Fruit fly (Drosophila melanogaster) whole organism, larva: ENCODE data around the gene Qsox2.

Experiments
- noc ChIP-seq: fragments of 200-800 bp; sonication (Bioruptor generic); optimal IDR thresholded peaks from 3 replicates; lab custom pipeline; 2019; ENCODE audit warnings: missing biosample characterization, mild to moderate bottlenecking, missing genetic modification characterization, moderate library complexity

The Qsox2 gene

DNA sequence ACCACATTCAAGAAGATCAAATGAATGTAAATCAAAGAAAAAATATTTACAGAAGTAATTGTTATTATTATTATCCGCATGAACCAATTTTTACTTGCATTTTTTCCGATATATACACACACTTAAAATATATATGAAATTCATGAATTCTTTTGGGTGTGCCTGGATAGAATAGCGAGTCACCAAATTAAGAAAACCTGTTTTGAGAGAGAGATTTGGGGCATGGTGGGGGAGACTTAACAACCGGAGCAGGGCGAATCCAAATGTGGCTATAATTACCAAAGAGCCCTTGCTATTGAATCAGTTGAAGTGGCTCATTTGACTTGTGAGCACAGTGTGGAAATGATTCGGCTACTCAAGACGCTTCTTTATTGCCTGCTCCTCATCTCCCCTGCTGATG is at the start of gene Qsox2:
Gene Qsox2, plus strand, starts transcription at position 301 of the 400 bp plus-strand sequence.
- no peak for TF ChIP-seq noc (tag; lab: Kevin White, UChicago)

DNA sequence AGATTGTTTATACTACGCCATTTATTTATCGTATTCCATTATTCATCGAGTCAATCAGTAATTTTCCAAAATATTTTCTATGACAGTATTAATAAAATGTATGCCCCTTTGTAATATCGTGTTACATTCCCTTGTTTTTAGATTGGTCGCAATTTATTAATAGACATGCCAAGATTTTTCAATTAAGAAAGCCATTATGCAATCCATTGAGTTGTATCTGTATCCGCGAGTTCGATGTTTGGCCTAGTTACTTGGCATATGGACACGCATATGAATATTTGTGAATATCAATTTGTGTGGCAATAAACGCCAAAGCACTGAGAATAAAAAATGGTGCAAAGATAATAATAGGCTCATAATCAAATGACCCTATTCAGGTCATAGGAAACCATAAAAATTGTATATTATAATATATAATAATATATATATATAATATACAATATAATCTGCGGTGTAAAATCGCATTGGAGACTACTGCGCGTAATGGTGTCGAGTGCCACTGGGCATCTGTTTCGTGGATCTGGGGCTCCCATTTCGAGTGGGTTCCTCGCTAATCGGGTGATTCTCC is 49.6 kb upstream of the Qsox2 start:
- no peak for TF ChIP-seq noc (tag; lab: Kevin White, UChicago)

DNA sequence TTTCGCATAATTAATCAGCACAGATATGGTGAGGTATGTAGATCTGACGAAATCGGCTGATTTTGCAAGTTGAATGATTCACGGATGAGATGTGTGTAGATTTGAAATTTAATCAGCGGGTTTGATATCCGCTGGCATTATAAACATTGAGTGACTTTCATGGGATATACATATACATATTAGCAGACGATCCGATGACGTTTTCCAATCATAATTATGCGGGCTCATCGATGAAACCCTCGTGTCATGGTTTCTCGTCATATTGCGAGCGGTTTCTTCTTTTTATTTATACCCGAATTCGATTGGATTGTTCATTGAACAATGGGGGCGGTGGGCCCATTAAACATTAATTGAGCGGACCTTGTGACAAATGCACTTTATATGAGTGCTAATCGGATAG is 49.1 kb upstream of the Qsox2 start:
- no peak for TF ChIP-seq noc (tag; lab: Kevin White, UChicago)

DNA sequence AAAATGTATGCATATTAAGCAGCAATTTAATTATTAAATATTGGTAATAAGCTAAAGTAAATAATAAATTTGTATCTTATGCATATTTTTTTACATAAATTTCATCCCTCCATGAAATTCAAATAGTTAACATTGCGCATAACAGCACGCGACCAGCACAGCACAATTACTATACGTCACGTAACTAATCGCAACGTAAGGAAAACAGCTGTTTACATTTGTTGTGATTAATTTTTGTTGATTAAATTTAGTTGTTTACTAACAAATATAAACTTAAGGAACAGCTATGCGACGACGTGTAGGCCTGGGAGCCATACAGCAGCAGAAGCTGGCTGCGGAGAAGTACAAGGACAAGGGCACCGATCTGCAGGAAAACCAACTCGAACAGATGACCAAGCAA is 48.6 kb upstream of the Qsox2 start, which contains the start of gene lsn:
Gene lsn, plus strand, starts transcription at position 177 of the 400 bp plus-strand sequence.
- TF ChIP-seq noc (tag; lab: Kevin White, UChicago) = no peak

DNA sequence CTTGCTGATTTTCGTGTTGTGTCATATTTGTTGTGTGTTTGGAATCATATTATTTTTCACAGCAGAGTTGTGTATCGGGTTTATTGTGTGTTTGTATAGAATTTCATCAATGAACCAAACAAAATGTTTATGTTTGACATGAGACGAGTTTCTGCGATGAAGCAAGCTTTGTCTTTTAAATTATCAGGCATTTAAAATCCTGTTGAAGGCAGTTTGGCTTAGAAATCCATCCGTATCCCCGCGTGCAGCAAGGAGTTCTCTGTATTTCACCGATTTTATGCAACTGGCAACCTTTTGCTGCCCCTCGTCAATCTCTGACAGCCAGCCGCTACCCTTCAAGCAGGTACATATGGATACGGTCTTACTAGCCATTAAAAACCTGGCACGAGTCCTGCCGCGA is 45.7 kb upstream of the Qsox2 start, which contains the start of the genes CG6569 and Cby:
Gene CG6569, minus strand, starts transcription at position 101 of the 400 bp plus-strand sequence.
Gene Cby, plus strand, starts transcription at position 185 of the 400 bp plus-strand sequence.
- no peak for TF ChIP-seq noc (tag; lab: Kevin White, UChicago)

DNA sequence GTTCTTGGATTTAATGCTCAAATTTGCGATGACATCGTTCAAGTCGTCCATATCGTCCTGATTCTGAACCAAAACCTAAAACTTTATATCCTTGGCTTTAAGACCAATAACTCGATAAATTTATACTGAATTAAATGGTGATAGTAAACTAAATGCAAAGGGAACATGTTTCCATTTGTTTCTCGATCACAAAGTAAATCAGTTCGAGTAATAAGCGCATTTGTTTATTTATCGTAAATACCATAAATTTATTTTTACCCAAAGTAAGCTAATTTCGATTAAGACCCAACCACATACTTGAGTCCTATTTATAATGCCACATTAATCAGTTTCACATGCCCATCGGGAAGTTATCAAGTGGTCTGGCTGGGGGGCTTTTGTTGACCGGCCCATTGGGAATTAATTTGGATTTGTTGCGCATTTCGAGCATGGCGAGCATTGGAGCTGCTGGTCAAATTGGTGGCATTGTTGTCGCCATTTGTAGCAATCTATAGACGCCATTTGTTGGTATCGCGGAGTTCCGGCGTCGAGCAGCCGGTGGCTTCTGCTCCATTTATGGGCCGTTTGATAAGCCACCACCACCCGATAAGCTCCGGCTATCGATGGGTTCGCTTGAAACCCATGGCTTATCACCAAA is 44.0 kb upstream of the Qsox2 start, which contains the start of gene CG31174:
Gene CG31174, minus strand, starts transcription at position 51 of the 637 bp plus-strand sequence.
- no peak for TF ChIP-seq noc (tag; lab: Kevin White, UChicago)

DNA sequence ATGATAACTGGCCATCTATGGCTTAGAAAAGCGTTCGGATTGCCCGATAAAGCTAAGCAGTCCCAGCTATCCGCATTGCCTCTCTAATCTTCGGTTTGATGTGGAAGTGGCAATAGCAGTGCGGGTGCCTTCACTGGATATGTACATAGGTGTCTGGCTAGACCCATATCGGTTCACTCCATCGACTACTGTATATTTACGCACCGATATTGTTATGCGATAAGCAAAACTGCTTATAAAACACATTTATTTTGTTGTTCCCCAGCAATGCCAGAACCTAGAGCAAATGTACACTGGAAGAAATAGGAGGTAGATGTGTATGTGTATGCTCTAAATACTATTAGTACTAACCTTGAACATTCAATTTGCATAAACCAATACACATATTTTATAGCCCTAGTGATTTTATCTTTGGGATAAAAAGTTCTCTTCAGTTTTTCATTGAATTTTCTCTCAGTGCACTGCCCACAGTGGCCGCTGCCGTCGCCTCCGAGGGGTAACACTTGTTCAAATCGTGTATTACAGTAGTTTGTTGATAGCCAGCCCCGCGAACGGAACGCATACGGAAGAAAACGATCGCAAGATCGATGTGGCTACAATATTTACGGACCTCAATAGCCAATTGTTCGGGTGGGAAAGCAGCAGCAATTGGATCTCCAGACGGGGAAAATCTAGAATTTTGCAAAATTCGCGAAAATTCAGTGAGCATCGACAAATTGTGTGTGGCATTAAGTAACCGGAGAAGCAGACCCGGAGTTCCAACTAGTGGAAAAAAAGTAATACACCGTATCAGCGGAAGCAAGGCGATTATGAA is 43.2 kb upstream of the Qsox2 start, which contains the start of gene CG31431:
Gene CG31431, plus strand, starts transcription at position 524 of the 814 bp plus-strand sequence.
- peak; percentile 99 for TF ChIP-seq noc (tag; lab: Kevin White, UChicago)

DNA sequence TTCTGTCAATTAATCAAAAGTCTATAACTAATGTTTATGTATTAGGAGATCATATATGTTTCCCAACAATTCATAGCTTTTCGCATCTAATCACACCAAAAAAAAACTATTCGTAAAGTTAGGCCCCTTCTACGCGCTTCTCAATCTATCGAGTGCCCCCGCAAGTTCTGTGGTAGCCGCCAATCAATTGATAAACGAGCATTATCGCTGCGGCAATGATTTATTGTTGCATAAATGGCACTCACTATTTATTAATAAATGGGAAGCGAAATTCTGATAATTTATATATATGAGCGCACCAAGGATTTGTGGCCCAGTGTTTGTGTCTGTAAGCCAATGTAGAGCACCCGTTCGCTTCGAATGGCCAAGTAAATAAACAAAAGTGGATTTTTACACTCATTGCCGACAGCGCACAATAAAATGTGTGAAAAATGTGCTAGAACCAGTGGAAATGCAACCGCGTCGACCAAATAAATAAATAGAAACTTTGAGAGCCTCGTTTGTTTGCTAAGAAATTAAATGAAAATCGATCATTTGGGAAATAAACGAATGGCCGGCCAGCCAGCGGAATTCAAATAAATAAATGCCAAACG is 42.1 kb upstream of the Qsox2 start:
- TF ChIP-seq noc (tag; lab: Kevin White, UChicago) = peak; percentile 13

DNA sequence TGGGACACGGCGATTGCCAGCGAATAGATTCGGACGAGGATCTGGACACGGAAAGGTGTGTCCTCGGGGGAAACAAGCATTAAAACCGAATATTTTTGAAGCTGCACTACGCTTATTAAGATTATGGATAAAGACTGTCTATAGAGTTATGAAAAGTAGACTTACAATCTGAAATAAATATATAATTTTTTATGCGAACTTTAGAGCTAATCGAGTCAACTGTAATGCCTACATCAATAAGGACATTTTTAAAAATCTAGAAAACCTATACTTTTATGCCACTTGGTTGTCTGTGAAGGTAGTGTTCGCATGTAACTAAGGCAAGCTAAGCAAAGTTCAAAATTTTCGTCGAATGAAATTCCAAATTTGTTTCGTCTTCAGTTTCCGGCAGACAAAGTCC is 40.1 kb upstream of the Qsox2 start, which contains the start of gene CG31178:
Gene CG31178, plus strand, starts transcription at position 301 of the 400 bp plus-strand sequence.
- no peak for TF ChIP-seq noc (tag; lab: Kevin White, UChicago)

DNA sequence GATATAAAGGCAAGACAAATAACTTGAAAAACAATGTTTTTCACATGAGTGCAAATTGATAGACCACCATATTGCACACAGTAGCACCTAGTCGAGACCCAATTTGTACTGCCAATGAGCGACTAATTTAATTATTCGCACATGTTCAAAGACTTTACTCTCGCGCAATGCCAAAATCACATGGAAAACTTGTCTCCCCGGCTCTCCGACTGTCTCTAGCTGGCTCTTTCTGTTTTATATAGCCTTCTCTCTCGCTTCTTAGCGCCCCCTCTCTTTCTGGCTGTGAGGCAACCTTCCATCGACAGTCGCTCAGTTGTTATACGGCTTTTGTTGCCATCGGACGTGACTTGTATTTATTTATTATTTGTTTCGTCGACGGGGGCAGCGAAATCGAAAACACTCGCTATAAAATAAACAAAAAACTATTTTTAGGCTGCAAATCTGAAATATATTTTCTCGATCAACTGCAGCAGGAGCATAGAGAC is 38.5 kb upstream of the Qsox2 start, which contains the start of gene CG6656:
Gene CG6656, plus strand, starts transcription at position 312 of the 485 bp plus-strand sequence.
- TF ChIP-seq noc (tag; lab: Kevin White, UChicago) = peak; percentile 46

DNA sequence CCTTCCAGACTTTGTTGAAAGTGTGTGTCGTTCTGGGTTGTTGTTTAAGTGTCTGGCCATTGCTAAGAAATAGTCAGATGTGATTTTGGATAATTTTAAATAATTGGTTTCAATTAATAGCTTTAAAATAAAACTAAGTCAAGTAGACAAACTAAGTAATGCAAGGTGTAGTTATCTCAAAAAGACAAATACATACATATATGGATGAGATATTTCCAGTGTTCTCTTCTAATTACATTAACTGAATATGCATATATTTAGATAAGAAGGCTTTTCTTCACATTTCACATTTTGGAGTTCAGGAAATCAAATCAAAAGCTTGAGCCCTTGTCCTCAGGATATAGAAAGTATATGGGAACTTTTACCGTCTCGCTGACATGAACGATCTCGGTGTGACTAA is 35.9 kb upstream of the Qsox2 start, which contains the start of gene P5CDh2:
Gene P5CDh2, plus strand, starts transcription at position 301 of the 400 bp plus-strand sequence.
- no peak for TF ChIP-seq noc (tag; lab: Kevin White, UChicago)

DNA sequence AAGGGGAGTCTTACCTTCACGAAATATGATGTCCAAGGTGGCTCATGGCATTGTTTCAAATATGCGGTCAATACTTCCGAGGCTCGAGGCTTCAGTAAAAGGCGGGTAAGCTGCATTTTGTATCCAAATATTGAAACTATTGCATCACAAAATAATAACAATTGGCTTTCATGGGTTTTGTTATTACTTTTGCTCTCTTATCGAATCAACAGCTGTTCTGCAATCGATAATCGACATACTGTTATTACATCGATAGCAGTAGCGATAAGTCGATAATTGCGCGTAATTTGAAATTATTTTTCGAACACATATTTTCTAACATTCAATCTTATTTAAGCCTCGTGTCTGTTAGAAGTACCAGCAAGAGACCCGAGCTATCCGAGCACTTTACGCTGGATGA is 35.1 kb upstream of the Qsox2 start, which contains the start of gene CG34148:
Gene CG34148, minus strand, starts transcription at position 214 of the 400 bp plus-strand sequence.
- no peak for TF ChIP-seq noc (tag; lab: Kevin White, UChicago)

DNA sequence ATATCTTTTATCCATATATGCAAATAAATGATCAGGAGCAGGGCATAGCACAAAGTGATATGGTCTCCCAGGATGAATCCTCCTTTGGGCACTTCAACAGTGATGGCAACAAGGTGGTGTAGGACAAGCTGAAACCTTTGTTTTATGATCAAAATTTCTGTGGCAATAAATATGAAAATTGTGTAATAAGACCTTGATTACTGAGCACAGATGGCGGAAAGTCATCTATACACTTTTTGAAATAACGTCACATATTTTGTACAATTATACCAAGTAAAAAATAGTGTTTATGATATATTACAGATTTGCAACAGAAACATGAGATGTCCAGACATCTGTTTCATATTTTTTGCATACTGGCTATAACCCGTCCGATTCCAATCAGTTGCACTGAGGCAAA is 33.0 kb upstream of the Qsox2 start, which contains the start of gene CG31465:
Gene CG31465, plus strand, starts transcription at position 301 of the 400 bp plus-strand sequence.
- no peak for TF ChIP-seq noc (tag; lab: Kevin White, UChicago)

DNA sequence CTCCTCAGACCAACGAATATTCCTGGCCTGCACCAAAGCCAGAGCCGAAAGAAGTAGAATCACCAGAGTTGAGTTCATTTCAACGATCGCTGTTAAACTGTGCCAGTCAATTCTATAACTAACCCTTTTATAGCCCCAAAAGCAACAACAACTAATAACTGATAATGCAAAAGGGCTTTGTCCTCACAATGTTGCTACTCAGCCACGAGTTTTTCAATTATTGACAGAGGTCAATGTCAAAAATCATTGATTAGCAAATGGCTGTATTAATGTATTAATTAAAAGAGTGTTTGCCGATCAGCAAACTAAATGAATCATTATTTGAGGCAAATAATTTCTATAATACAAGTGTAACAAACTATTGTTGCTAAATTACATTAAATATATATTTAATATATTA is 29.2 kb upstream of the Qsox2 start, which contains the start of gene fit:
Gene fit, minus strand, starts transcription at position 101 of the 400 bp plus-strand sequence.
- TF ChIP-seq noc (tag; lab: Kevin White, UChicago) = no peak

DNA sequence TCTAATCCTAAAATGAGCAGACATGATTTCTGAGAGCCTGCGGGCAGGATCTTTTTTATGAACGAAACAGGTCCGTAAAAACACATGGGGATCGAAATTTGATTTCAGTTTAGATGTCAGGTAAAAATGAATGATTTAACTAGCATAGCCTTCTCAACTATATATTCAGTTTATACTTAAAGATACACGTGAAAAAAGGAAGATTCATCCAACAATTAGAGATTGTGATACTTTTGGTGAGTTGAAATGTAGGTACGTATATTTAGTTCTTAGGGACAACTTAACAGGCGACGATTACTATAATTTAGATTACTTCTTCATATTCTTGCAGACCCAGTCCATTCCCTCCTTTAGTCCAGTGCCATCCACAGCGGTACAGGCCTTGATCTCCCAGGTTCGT is 28.1 kb upstream of the Qsox2 start, which contains the start of gene CG17819:
Gene CG17819, minus strand, starts transcription at position 101 of the 400 bp plus-strand sequence.
- TF ChIP-seq noc (tag; lab: Kevin White, UChicago) = no peak
